Worm (Caenorhabditis elegans): ENCODE data around the gene cdh-7.

Gene cdh-7

DNA sequence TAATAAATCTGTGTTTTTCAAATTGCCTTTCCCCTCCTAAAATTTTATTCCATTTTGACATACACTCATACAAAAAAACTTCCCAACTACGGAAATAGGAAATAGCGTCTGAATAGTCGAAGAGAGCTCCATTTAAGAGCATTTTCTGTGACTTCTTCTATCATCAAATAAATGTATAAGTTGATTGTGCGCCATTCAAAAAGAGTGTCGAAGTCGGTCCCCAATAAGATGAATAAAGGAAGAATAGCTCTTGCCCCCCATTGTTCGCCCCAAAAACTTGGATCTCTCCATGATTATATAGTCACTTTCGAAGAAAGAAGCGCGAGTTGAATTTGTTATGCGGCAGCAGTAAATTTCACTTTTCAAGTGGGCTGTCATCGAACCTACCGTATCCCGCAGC lies 49.5 kb downstream of the cdh-7 start:
- TF ChIP-seq unc-62 (GFP tag; optimal IDR thresholded peaks at IDR 0.05), result no peak

DNA sequence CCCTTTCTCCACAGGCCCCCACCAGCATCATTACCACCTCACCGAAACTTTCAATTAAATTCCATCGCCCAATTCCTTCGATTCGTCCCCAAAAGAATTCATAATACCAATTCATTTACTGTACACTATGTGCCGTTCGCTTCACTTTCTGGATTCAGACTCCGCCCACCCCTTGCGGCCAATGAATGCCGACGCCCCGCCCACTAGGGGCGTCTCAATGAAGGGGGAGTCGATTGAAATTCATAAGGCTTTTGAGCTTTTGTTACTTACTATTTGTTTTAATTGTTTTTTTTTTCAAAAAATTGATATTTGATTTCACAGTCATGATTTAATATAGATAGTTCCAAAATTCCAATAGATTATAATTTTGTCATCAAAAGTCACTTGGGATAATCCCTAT lies 53.5 kb downstream of the cdh-7 start:
- no peak for TF ChIP-seq unc-62 (GFP tag; optimal IDR thresholded peaks at IDR 0.05)

Data from whole organism, dauer.